Fruit fly (Drosophila melanogaster): Measurements from ENCODE around the gene Cpr67Fb.

- TF ChIP-seq CG8478 (optimal IDR thresholded peaks at IDR 0.05) (no peak), CTCF (optimal IDR thresholded peaks at IDR 0.05) (no peak)
Observed at dm6 chr3L:10867778-10868382, 26.1 kb upstream of the Cpr67Fb start.
